Fruit fly (Drosophila melanogaster) whole organism, prepupa: Measurements from ENCODE around the gene Wdr24.
A peak's percentile ranks its signal among the peaks of the same experiment; 100 is the strongest.

ENCODE experiments used
- CG11294 ChIP-seq: fragments of 200-800 bp; sonication (Bioruptor generic); IDR thresholded peaks from 2 replicates; pipeline ENCODE4 v1.3.6; 2022; ENCODE audit warnings: missing biosample characterization, missing genetic modification characterization
- CG15336 ChIP-seq: fragments of 200-800 bp; sonication (Bioruptor generic); IDR thresholded peaks from 2 replicates; pipeline ENCODE4 v1.3.6; 2022; ENCODE audit warnings: missing biosample characterization, missing genetic modification characterization
- CG32006 ChIP-seq: fragments of 200-800 bp; sonication (Bioruptor generic); optimal IDR thresholded peaks from 3 replicates; lab custom pipeline; 2017; ENCODE audit warnings: missing biosample characterization, mild to moderate bottlenecking, missing genetic modification characterization
- CG34406 ChIP-seq: fragments of 200-800 bp; sonication (Bioruptor generic); optimal IDR thresholded peaks from 3 replicates; lab custom pipeline; 2016; ENCODE audit warnings: missing biosample characterization, missing genetic modification characterization
- CG3919 ChIP-seq: fragments of 200-800 bp; sonication (Bioruptor generic); optimal IDR thresholded peaks from 3 replicates; lab custom pipeline; 2016; ENCODE audit warnings: missing biosample characterization, missing genetic modification characterization
- CG6276 ChIP-seq: fragments of 200-800 bp; sonication (Bioruptor generic); optimal IDR thresholded peaks from 2 replicates; lab custom pipeline; 2017; ENCODE audit warnings: missing biosample characterization, mild to moderate bottlenecking, missing genetic modification characterization
- CG6792 ChIP-seq: fragments of 200-800 bp; sonication (Bioruptor generic); optimal IDR thresholded peaks from 3 replicates; lab custom pipeline; 2016; ENCODE audit warnings: missing biosample characterization, missing genetic modification characterization
- CG6854 ChIP-seq: fragments of 200-800 bp; sonication (Bioruptor generic); optimal IDR thresholded peaks from 2 replicates; lab custom pipeline; 2017; ENCODE audit warnings: missing biosample characterization, mild to moderate bottlenecking, missing genetic modification characterization
- CG8119 ChIP-seq: fragments of 200-800 bp; sonication (Bioruptor generic); IDR thresholded peaks from 3 replicates; pipeline ENCODE4 v1.3.6; 2022; ENCODE audit warnings: missing biosample characterization, missing genetic modification characterization
- CG8632 ChIP-seq: fragments of 200-800 bp; sonication (Bioruptor generic); optimal IDR thresholded peaks from 3 replicates; lab custom pipeline; 2016; ENCODE audit warnings: missing biosample characterization, missing genetic modification characterization
- Eip78C ChIP-seq: fragments of 200-800 bp; sonication (Bioruptor generic); peaks from one replicate; lab custom pipeline; 2016; ENCODE audit warnings: missing biosample characterization, missing genetic modification characterization
- Eip93F ChIP-seq: fragments of 200-800 bp; sonication (Bioruptor generic); optimal IDR thresholded peaks from 2 replicates; lab custom pipeline; 2016; ENCODE audit warnings: missing biosample characterization, mild to moderate bottlenecking, missing genetic modification characterization
- Hr38 ChIP-seq: sonication (Bioruptor generic); optimal IDR thresholded peaks from 2 replicates; lab custom pipeline; 2016; ENCODE audit warnings: missing biosample characterization, missing genetic modification characterization
- Hr39 ChIP-seq: fragments of 200-800 bp; sonication (Bioruptor generic); optimal IDR thresholded peaks from 2 replicates; lab custom pipeline; 2016; ENCODE audit warnings: missing biosample characterization, missing genetic modification characterization
- Hr4 ChIP-seq: fragments of 200-800 bp; sonication (Bioruptor generic); optimal IDR thresholded peaks from 3 replicates; lab custom pipeline; 2016; ENCODE audit warnings: missing biosample characterization, missing genetic modification characterization
- Lpt ChIP-seq: fragments of 200-800 bp; sonication (Bioruptor generic); optimal IDR thresholded peaks from 3 replicates; lab custom pipeline; 2016; ENCODE audit warnings: missing biosample characterization, missing genetic modification characterization
- Met ChIP-seq: fragments of 200-800 bp; sonication (Bioruptor generic); optimal IDR thresholded peaks from 3 replicates; lab custom pipeline; 2016; ENCODE audit warnings: missing biosample characterization, missing genetic modification characterization
- Smox ChIP-seq: fragments of 200-800 bp; sonication (Bioruptor generic); optimal IDR thresholded peaks from 3 replicates; lab custom pipeline; 2016; ENCODE audit warnings: missing biosample characterization, missing genetic modification characterization
- Sox102F ChIP-seq: fragments of 200-800 bp; sonication (Bioruptor generic); optimal IDR thresholded peaks from 2 replicates; lab custom pipeline; 2016; ENCODE audit warnings: missing biosample characterization, mild to moderate bottlenecking, missing genetic modification characterization
- Sox14 ChIP-seq: fragments of 200-800 bp; sonication (Bioruptor generic); optimal IDR thresholded peaks from 3 replicates; lab custom pipeline; 2016; ENCODE audit warnings: missing biosample characterization, missing genetic modification characterization
- Sox15 ChIP-seq: fragments of 200-800 bp; sonication (Bioruptor generic); optimal IDR thresholded peaks from 3 replicates; lab custom pipeline; 2016; ENCODE audit warnings: missing biosample characterization, missing genetic modification characterization
- achi ChIP-seq: fragments of 200-800 bp; sonication (Bioruptor generic); optimal IDR thresholded peaks from 3 replicates; lab custom pipeline; 2016; ENCODE audit warnings: missing biosample characterization, missing genetic modification characterization
- acj6 ChIP-seq: fragments of 200-800 bp; sonication (Bioruptor generic); optimal IDR thresholded peaks from 3 replicates; lab custom pipeline; 2016; ENCODE audit warnings: missing biosample characterization, missing genetic modification characterization
- cyc ChIP-seq: fragments of 200-800 bp; sonication (Bioruptor generic); optimal IDR thresholded peaks from 3 replicates; lab custom pipeline; 2016; ENCODE audit warnings: missing biosample characterization, missing genetic modification characterization
- dsx ChIP-seq: fragments of 200-800 bp; optimal IDR thresholded peaks from 3 replicates; lab custom pipeline; 2019; ENCODE audit warnings: missing biosample characterization, mild to moderate bottlenecking, missing genetic modification characterization, moderate library complexity; ENCODE audit not compliant: poor library complexity, severe bottlenecking
- eg ChIP-seq: fragments of 200-800 bp; sonication (Bioruptor generic); IDR thresholded peaks from 3 replicates; pipeline ENCODE4 v1.3.6; 2022; ENCODE audit warnings: missing biosample characterization, missing genetic modification characterization
- fd59A ChIP-seq: fragments of 200-800 bp; sonication (Bioruptor generic); optimal IDR thresholded peaks from 2 replicates; lab custom pipeline; 2017; ENCODE audit warnings: missing biosample characterization, mild to moderate bottlenecking, missing genetic modification characterization, missing genetic modification reagents
- fd85E ChIP-seq: fragments of 200-800 bp; sonication (Bioruptor generic); optimal IDR thresholded peaks from 3 replicates; lab custom pipeline; 2016; ENCODE audit warnings: missing biosample characterization, missing genetic modification characterization
- fkh ChIP-seq: fragments of 200-800 bp; sonication (Bioruptor generic); optimal IDR thresholded peaks from 3 replicates; lab custom pipeline; 2017; ENCODE audit warnings: missing biosample characterization, mild to moderate bottlenecking, missing genetic modification characterization, moderate library complexity
- lz ChIP-seq: fragments of 200-800 bp; sonication (Bioruptor generic); optimal IDR thresholded peaks from 3 replicates; lab custom pipeline; 2016; ENCODE audit warnings: missing biosample characterization, missing genetic modification characterization
- net ChIP-seq: fragments of 200-800 bp; sonication (Bioruptor generic); optimal IDR thresholded peaks from 3 replicates; lab custom pipeline; 2016; ENCODE audit warnings: missing biosample characterization, missing genetic modification characterization
- pdm3 ChIP-seq: fragments of 200-800 bp; sonication (Bioruptor generic); optimal IDR thresholded peaks from 3 replicates; lab custom pipeline; 2016; ENCODE audit warnings: missing biosample characterization, missing genetic modification characterization
- spab ChIP-seq: fragments of 200-800 bp; sonication (Bioruptor generic); optimal IDR thresholded peaks from 2 replicates; lab custom pipeline; 2017; ENCODE audit warnings: missing biosample characterization, mild to moderate bottlenecking, missing genetic modification characterization, missing genetic modification reagents
- svp ChIP-seq: fragments of 200-800 bp; sonication (Bioruptor generic); peaks from one replicate; lab custom pipeline; 2016; ENCODE audit warnings: missing biosample characterization, missing genetic modification characterization
- topi ChIP-seq: fragments of 200-800 bp; sonication (Bioruptor generic); optimal IDR thresholded peaks from 3 replicates; lab custom pipeline; 2016; ENCODE audit warnings: missing biosample characterization, missing genetic modification characterization
- vri ChIP-seq: fragments of 200-800 bp; sonication (Bioruptor generic); optimal IDR thresholded peaks from 3 replicates; lab custom pipeline; 2016; ENCODE audit warnings: missing biosample characterization, mild to moderate bottlenecking, missing genetic modification characterization

The Wdr24 gene

dm6 chr3R:29704557-29704956, 40.3 kb downstream of the Wdr24 start (continued):
- TF ChIP-seq dsx (GFP tag; lab: Kevin White, UChicago) (no peak), fd59A (GFP tag; lab: Kevin White, UChicago) (no peak), Hr38 (GFP tag; lab: Kevin White, UChicago) (no peak)

- no peak for TF ChIP-seq Met
- no peak for TF ChIP-seq CG6276 (GFP tag; lab: Kevin White, UChicago)
- no peak for TF ChIP-seq CG8119 (GFP tag; lab: Robert Waterston, UW)
- TF ChIP-seq achi (GFP tag; lab: Kevin White, UChicago) = no peak
- TF ChIP-seq topi = no peak
- no peak for TF ChIP-seq fkh (GFP tag; lab: Kevin White, UChicago)
- TF ChIP-seq Sox14 = no peak
- TF ChIP-seq Eip93F = no peak
- no peak for TF ChIP-seq acj6
- TF ChIP-seq dsx (GFP tag; lab: Kevin White, UChicago) = no peak
- TF ChIP-seq net (GFP tag; lab: Kevin White, UChicago) = no peak
- no peak for TF ChIP-seq CG32006 (GFP tag; lab: Kevin White, UChicago)
- no peak for TF ChIP-seq CG8632 (GFP tag; lab: Kevin White, UChicago)
- TF ChIP-seq, all 60 proteins: peak for 0
Measured at dm6 chr3R:29701739-29702138, 43.2 kb downstream of the Wdr24 start.

- TF ChIP-seq svp (GFP tag; lab: Kevin White, UChicago) (no peak), vri (GFP tag; lab: Kevin White, UChicago) (no peak), CG34406 (GFP tag; lab: Kevin White, UChicago) (no peak), CG8119 (GFP tag; lab: Robert Waterston, UW) (peak; percentile 42; the same call in 1 of the 3 replicates), Eip78C (peak; percentile 15), Eip93F (no peak), pdm3 (GFP tag; lab: Kevin White, UChicago) (no peak), cyc (GFP tag; lab: Kevin White, UChicago) (no peak), Hr4 (peak; percentile 12), lz (GFP tag; lab: Kevin White, UChicago) (no peak), CG6276 (GFP tag; lab: Kevin White, UChicago) (no peak), CG3919 (GFP tag; lab: Kevin White, UChicago) (no peak), CG32006 (GFP tag; lab: Kevin White, UChicago) (peak; percentile 26), eg (GFP tag; lab: Robert Waterston, UW) (peak; percentile 68; the same call in 2 of the 3 replicates), CG6854 (no peak), CG15336 (GFP tag; lab: Robert Waterston, UW) (peak; percentile 47; the same call in 1 of the 2 replicates), Lpt (no peak), fd85E (GFP tag; lab: Kevin White, UChicago) (no peak), net (GFP tag; lab: Kevin White, UChicago) (no peak)
- TF ChIP-seq, all 60 proteins: peak for 6
Measured at dm6 chr3R:29699220-29699619, 45.7 kb downstream of the Wdr24 start.

dm6 chr3R:29697841-29698240, 47.1 kb downstream of the Wdr24 start:
- TF ChIP-seq CG11294 (GFP tag; lab: Robert Waterston, UW) = no peak
- no peak for TF ChIP-seq Sox102F
- no peak for TF ChIP-seq Smox (GFP tag; lab: Kevin White, UChicago)
- TF ChIP-seq spab (GFP tag; lab: Kevin White, UChicago) = no peak
- TF ChIP-seq Met = no peak
- TF ChIP-seq eg (GFP tag; lab: Robert Waterston, UW) = no peak
- TF ChIP-seq Sox15 (GFP tag; lab: Kevin White, UChicago) = no peak

dm6 chr3R:29696359-29696758, 48.5 kb downstream of the Wdr24 start:
- TF ChIP-seq CG6792 (GFP tag; lab: Kevin White, UChicago) (no peak), vri (GFP tag; lab: Kevin White, UChicago) (no peak), Hr39 (peak; percentile 8), fd59A (GFP tag; lab: Kevin White, UChicago) (no peak), CG11294 (GFP tag; lab: Robert Waterston, UW) (no peak)
- TF ChIP-seq, all 60 proteins: peak for 1
